3 fruit fly cellular contexts compared by ENCODE assay signal in the genomic region with DNA sequence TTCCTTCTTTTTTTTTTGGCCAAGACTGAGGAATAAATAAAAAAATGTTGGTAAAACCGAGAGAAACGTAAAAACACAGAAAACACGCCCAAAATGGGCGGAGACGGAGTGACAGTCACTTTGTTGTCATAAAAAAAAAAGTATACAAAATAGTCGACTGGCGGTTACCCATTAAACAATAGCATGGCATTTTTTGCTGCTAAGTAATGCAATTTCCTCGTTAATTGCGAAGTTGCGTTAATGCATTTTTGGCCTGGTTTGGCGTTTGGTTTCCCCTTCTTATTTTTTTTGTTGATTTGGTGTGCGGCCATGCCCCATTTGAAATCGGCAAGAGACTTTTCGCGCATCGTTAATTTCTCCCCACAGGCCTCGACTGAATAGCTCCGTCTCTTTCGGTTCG.
TF ChIP-seq lines count a peak whose summit lies in the region.

No protein-coding gene starts in this region.

- no peak for TF ChIP-seq CTCF in whole organism, embryonic (GFP tag; optimal IDR thresholded peaks at IDR 0.05; lab: Kevin White, UChicago)

TF ChIP-seq in whole organism, embryonic, 481 proteins besides CTCF, POLR2A, EP300 and RAD21:
- TF ChIP-seq CG12104 (GFP tag; optimal IDR thresholded peaks at IDR 0.05; lab: Kevin White, UChicago) (no peak), D19B (GFP tag; optimal IDR thresholded peaks at IDR 0.05; lab: Kevin White, UChicago) (peak; percentile 15), fd3F (GFP tag; optimal IDR thresholded peaks at IDR 0.05; lab: Kevin White, UChicago) (no peak)

TF ChIP-seq in whole organism, prepupa, 60 proteins besides CTCF, POLR2A, EP300 and RAD21:
- TF ChIP-seq CG6163 (GFP tag; IDR thresholded peaks at IDR 0.05; lab: Robert Waterston, UW) (0 out of 3 replicates have a peak, but pooled peaks have one; percentile 9), svp (GFP tag; lab: Kevin White, UChicago) (peak; percentile 68), ss (GFP tag; optimal IDR thresholded peaks at IDR 0.05; lab: Kevin White, UChicago) (peak in 1 of 2 experiments; percentile 21), Eip78C (GFP tag; lab: Kevin White, UChicago) (peak; percentile 57), topi (GFP tag; optimal IDR thresholded peaks at IDR 0.05; lab: Kevin White, UChicago) (no peak)

TF ChIP-seq in whole organism, pupa, 21 proteins besides CTCF, POLR2A, EP300 and RAD21:
- TF ChIP-seq D1 (tag; optimal IDR thresholded peaks at IDR 0.05; lab: Kevin White, UChicago) (no peak), CG8159 (tag; optimal IDR thresholded peaks at IDR 0.05; lab: Kevin White, UChicago) (peak; percentile 10)
